Fruit fly (Drosophila melanogaster) whole organism, embryonic: ENCODE measurements around the gene CG32388.

Source experiments
- BEAF-32 ChIP-seq: fragments of 200-800 bp; sonication (Bioruptor generic); optimal IDR thresholded peaks from 3 replicates; lab custom pipeline; 2017; ENCODE audit warnings: missing biosample characterization, missing genetic modification characterization, mild to moderate bottlenecking, moderate library complexity, missing genetic modification reagents
- CG10565 ChIP-seq: fragments of 200-800 bp; sonication (Bioruptor generic); optimal IDR thresholded peaks from 3 replicates; lab custom pipeline; 2016; ENCODE audit warnings: missing biosample characterization, mild to moderate bottlenecking, missing genetic modification characterization
- CG11247 ChIP-seq: fragments of 200-800 bp; sonication (Bioruptor generic); IDR thresholded peaks from 2 replicates; pipeline ENCODE4 v1.3.6; 2022; ENCODE audit warnings: missing biosample characterization, missing genetic modification characterization
- CG11560 ChIP-seq: fragments of 200-800 bp; sonication (Bioruptor generic); IDR thresholded peaks from 3 replicates; pipeline ENCODE4 v1.3.6; 2022; ENCODE audit warnings: missing biosample characterization, missing genetic modification characterization
- CG12769 ChIP-seq: fragments of 200-800 bp; sonication (Bioruptor generic); optimal IDR thresholded peaks from 2 replicates; lab custom pipeline; 2019; ENCODE audit warnings: missing biosample characterization, mild to moderate bottlenecking, missing genetic modification characterization, moderate library complexity
- CG13296 ChIP-seq: fragments of 200-800 bp; sonication (Bioruptor generic); optimal IDR thresholded peaks from 3 replicates; lab custom pipeline; 2018; ENCODE audit warnings: missing biosample characterization, mild to moderate bottlenecking, missing genetic modification characterization
- CG13894 ChIP-seq: fragments of 200-800 bp; sonication (Bioruptor generic); optimal IDR thresholded peaks from 3 replicates; lab custom pipeline; 2018; ENCODE audit warnings: missing biosample characterization, mild to moderate bottlenecking, missing genetic modification characterization, moderate library complexity
- CG14441 ChIP-seq: fragments of 200-800 bp; sonication (Bioruptor generic); IDR thresholded peaks from 2 replicates; pipeline ENCODE4 v1.3.6; 2022; ENCODE audit warnings: missing biosample characterization, missing genetic modification characterization
- CG14860 ChIP-seq: fragments of 200-800 bp; sonication (Bioruptor generic); IDR thresholded peaks from 3 replicates; pipeline ENCODE4 v1.3.6; 2022; ENCODE audit warnings: missing biosample characterization, missing genetic modification characterization; ENCODE audit not compliant: partially characterized antibody
- CG16863 ChIP-seq: fragments of 200-800 bp; sonication (Bioruptor generic); optimal IDR thresholded peaks from 3 replicates; lab custom pipeline; 2016; ENCODE audit warnings: missing biosample characterization, missing genetic modification characterization
- CG17361 ChIP-seq: fragments of 200-800 bp; sonication (Bioruptor generic); IDR thresholded peaks from 3 replicates; pipeline ENCODE4 v1.3.6; 2022; ENCODE audit warnings: missing biosample characterization, missing genetic modification characterization
- CG18262 ChIP-seq: fragments of 200-800 bp; optimal IDR thresholded peaks from 3 replicates; lab custom pipeline; 2019; ENCODE audit warnings: missing biosample characterization, mild to moderate bottlenecking, missing genetic modification characterization, moderate library complexity
- CG18764 ChIP-seq: fragments of 200-800 bp; sonication (Bioruptor generic); optimal IDR thresholded peaks from 3 replicates; lab custom pipeline; 2016; ENCODE audit warnings: missing biosample characterization, missing genetic modification characterization
- CG30403 ChIP-seq: fragments of 200-800 bp; sonication (Bioruptor generic); optimal IDR thresholded peaks from 3 replicates; lab custom pipeline; 2016; ENCODE audit warnings: missing biosample characterization, missing genetic modification characterization
- CG30431 ChIP-seq: fragments of 200-800 bp; sonication (Bioruptor generic); optimal IDR thresholded peaks from 2 replicates; lab custom pipeline; 2017; ENCODE audit warnings: missing biosample characterization, missing genetic modification characterization
- CG32532 ChIP-seq: fragments of 200-800 bp; sonication (Bioruptor generic); IDR thresholded peaks from 2 replicates; pipeline ENCODE4 v1.3.6; 2022; ENCODE audit warnings: missing biosample characterization, missing genetic modification characterization
- CG4617 ChIP-seq: fragments of 200-800 bp; sonication (Bioruptor generic); optimal IDR thresholded peaks from 3 replicates; lab custom pipeline; 2016; ENCODE audit warnings: missing biosample characterization, missing genetic modification characterization, borderline replicate concordance
- CG5245 ChIP-seq: fragments of 200-800 bp; sonication (Bioruptor generic); optimal IDR thresholded peaks from 3 replicates; lab custom pipeline; 2016; ENCODE audit warnings: missing biosample characterization, missing genetic modification characterization
- CG6683 ChIP-seq: fragments of 200-800 bp; sonication (Bioruptor generic); optimal IDR thresholded peaks from 2 replicates; lab custom pipeline; 2017; ENCODE audit warnings: missing biosample characterization, mild to moderate bottlenecking, missing genetic modification characterization, missing genetic modification reagents
- CG6854 ChIP-seq: fragments of 200-800 bp; sonication (Bioruptor generic); optimal IDR thresholded peaks from 3 replicates; lab custom pipeline; 2017; ENCODE audit warnings: missing biosample characterization, mild to moderate bottlenecking, missing genetic modification characterization
- CG7839 ChIP-seq: fragments of 200-800 bp; sonication (Bioruptor generic); optimal IDR thresholded peaks from 3 replicates; lab custom pipeline; 2018; ENCODE audit warnings: missing biosample characterization, mild to moderate bottlenecking, missing genetic modification characterization, moderate library complexity
- CG7928 ChIP-seq: fragments of 200-800 bp; sonication (Bioruptor generic); optimal IDR thresholded peaks from 2 replicates; lab custom pipeline; 2017; ENCODE audit warnings: missing biosample characterization, mild to moderate bottlenecking, missing genetic modification characterization
- CG7963 ChIP-seq: fragments of 200-800 bp; sonication (Bioruptor generic); IDR thresholded peaks from 3 replicates; pipeline ENCODE4 v1.3.6; 2022; ENCODE audit warnings: missing biosample characterization, missing genetic modification characterization; ENCODE audit not compliant: partially characterized antibody
- CG8290 ChIP-seq, 3 experiments: fragments of 200-800 bp; sonication (Bioruptor generic); optimal IDR thresholded peaks; 2 replicates each; lab custom pipeline; 2016 to 2019; ENCODE audit warnings: missing biosample characterization in 3 of 3, missing genetic modification characterization in 3 of 3, mild to moderate bottlenecking in 2 of 3, moderate library complexity in 1 of 3
- CG8478 ChIP-seq: fragments of >200 bp; optimal IDR thresholded peaks from 2 replicates; lab custom pipeline; 2018
- CG9817 ChIP-seq: fragments of 200-800 bp; sonication (Bioruptor generic); optimal IDR thresholded peaks from 2 replicates; lab custom pipeline; 2018; ENCODE audit warnings: missing biosample characterization, mild to moderate bottlenecking, missing genetic modification characterization, moderate library complexity
- Camta ChIP-seq: fragments of 200-800 bp; sonication (Bioruptor generic); optimal IDR thresholded peaks from 2 replicates; lab custom pipeline; 2016; ENCODE audit warnings: missing biosample characterization, missing genetic modification characterization
- CoRest ChIP-seq: fragments of 200-800 bp; sonication (Bioruptor generic); optimal IDR thresholded peaks from 3 replicates; lab custom pipeline; 2018; ENCODE audit warnings: missing biosample characterization, mild to moderate bottlenecking, missing genetic modification characterization, moderate library complexity
- HLH3B ChIP-seq: fragments of 200-800 bp; sonication (Bioruptor generic); IDR thresholded peaks from 2 replicates; pipeline ENCODE4 v1.3.6; 2022; ENCODE audit warnings: missing biosample characterization, missing genetic modification characterization
- HLH54F ChIP-seq: fragments of 200-800 bp; sonication (Bioruptor generic); optimal IDR thresholded peaks from 3 replicates; lab custom pipeline; 2016; ENCODE audit warnings: missing biosample characterization, missing genetic modification characterization
- Hmx ChIP-seq: fragments of 200-800 bp; sonication (Bioruptor generic); optimal IDR thresholded peaks from 2 replicates; lab custom pipeline; 2016; ENCODE audit warnings: missing biosample characterization, missing genetic modification characterization
- Oli ChIP-seq: fragments of 200-800 bp; sonication (Bioruptor generic); optimal IDR thresholded peaks from 2 replicates; lab custom pipeline; 2018; ENCODE audit warnings: missing biosample characterization, mild to moderate bottlenecking, missing genetic modification characterization, moderate library complexity
- Rx ChIP-seq: fragments of 200-800 bp; sonication (Bioruptor generic); IDR thresholded peaks from 2 replicates; pipeline ENCODE4 v1.3.6; 2022; ENCODE audit warnings: missing biosample characterization, missing genetic modification characterization
- Tbp ChIP-seq: fragments of >200 bp; optimal IDR thresholded peaks from 2 replicates; lab custom pipeline; 2018; ENCODE audit warnings: missing biosample characterization, missing genetic modification characterization
- bab2 ChIP-seq: fragments of 200-800 bp; sonication (Bioruptor generic); optimal IDR thresholded peaks from 2 replicates; lab custom pipeline; 2016; ENCODE audit warnings: missing biosample characterization, missing genetic modification characterization
- bowl ChIP-seq: fragments of 200-800 bp; sonication (Bioruptor generic); IDR thresholded peaks from 2 replicates; pipeline ENCODE4 v1.3.6; 2022; ENCODE audit warnings: missing biosample characterization, missing genetic modification characterization
- chinmo ChIP-seq: fragments of 200-800 bp; sonication (Bioruptor generic); IDR thresholded peaks from 4 replicates; pipeline ENCODE4 v1.3.6; 2022; ENCODE audit warnings: missing biosample characterization, missing genetic modification characterization; ENCODE audit not compliant: partially characterized antibody
- crc ChIP-seq: fragments of 200-800 bp; sonication (Bioruptor generic); optimal IDR thresholded peaks from 2 replicates; lab custom pipeline; 2016; ENCODE audit warnings: missing biosample characterization, missing genetic modification characterization
- dimm ChIP-seq: fragments of 200-800 bp; sonication (Bioruptor generic); IDR thresholded peaks from 2 replicates; pipeline ENCODE4 v1.3.6; 2022; ENCODE audit warnings: missing biosample characterization, missing genetic modification characterization
- fd102C ChIP-seq: fragments of 200-800 bp; sonication (Bioruptor generic); optimal IDR thresholded peaks from 2 replicates; lab custom pipeline; 2018; ENCODE audit warnings: missing biosample characterization, mild to moderate bottlenecking, missing genetic modification characterization, moderate library complexity
- gcm2 ChIP-seq: fragments of 200-800 bp; sonication (Bioruptor generic); optimal IDR thresholded peaks from 2 replicates; lab custom pipeline; 2016; ENCODE audit warnings: missing biosample characterization, missing genetic modification characterization
- jumu ChIP-seq: fragments of 200-800 bp; sonication (Bioruptor generic); optimal IDR thresholded peaks from 3 replicates; lab custom pipeline; 2016; ENCODE audit warnings: missing biosample characterization, missing genetic modification characterization
- nau ChIP-seq: fragments of 200-800 bp; sonication (Bioruptor generic); optimal IDR thresholded peaks from 3 replicates; lab custom pipeline; 2017; ENCODE audit warnings: missing biosample characterization, mild to moderate bottlenecking, missing genetic modification characterization, missing genetic modification reagents
- peb ChIP-seq: fragments of 200-800 bp; sonication (Bioruptor generic); IDR thresholded peaks from 2 replicates; pipeline ENCODE4 v1.3.6; 2022; ENCODE audit warnings: missing biosample characterization, missing genetic modification characterization
- so ChIP-seq: fragments of 200-800 bp; sonication (Bioruptor generic); IDR thresholded peaks from 3 replicates; pipeline ENCODE4 v1.3.6; 2022; ENCODE audit warnings: missing biosample characterization, missing genetic modification characterization
- ttk ChIP-seq: fragments of 200-800 bp; sonication (Bioruptor generic); IDR thresholded peaks from 2 replicates; pipeline ENCODE4 v2.1.2; 2022; ENCODE audit warnings: missing biosample characterization, missing genetic modification characterization
- zen ChIP-seq: fragments of 200-800 bp; sonication (Bioruptor generic); optimal IDR thresholded peaks from 3 replicates; lab custom pipeline; 2018; ENCODE audit warnings: missing biosample characterization, mild to moderate bottlenecking, missing genetic modification characterization, moderate library complexity
- zfh1 ChIP-seq: fragments of 200-800 bp; sonication (Bioruptor generic); IDR thresholded peaks from 3 replicates; pipeline ENCODE4 v1.3.6; 2022; ENCODE audit warnings: missing biosample characterization, missing genetic modification characterization

Gene CG32388

DNA sequence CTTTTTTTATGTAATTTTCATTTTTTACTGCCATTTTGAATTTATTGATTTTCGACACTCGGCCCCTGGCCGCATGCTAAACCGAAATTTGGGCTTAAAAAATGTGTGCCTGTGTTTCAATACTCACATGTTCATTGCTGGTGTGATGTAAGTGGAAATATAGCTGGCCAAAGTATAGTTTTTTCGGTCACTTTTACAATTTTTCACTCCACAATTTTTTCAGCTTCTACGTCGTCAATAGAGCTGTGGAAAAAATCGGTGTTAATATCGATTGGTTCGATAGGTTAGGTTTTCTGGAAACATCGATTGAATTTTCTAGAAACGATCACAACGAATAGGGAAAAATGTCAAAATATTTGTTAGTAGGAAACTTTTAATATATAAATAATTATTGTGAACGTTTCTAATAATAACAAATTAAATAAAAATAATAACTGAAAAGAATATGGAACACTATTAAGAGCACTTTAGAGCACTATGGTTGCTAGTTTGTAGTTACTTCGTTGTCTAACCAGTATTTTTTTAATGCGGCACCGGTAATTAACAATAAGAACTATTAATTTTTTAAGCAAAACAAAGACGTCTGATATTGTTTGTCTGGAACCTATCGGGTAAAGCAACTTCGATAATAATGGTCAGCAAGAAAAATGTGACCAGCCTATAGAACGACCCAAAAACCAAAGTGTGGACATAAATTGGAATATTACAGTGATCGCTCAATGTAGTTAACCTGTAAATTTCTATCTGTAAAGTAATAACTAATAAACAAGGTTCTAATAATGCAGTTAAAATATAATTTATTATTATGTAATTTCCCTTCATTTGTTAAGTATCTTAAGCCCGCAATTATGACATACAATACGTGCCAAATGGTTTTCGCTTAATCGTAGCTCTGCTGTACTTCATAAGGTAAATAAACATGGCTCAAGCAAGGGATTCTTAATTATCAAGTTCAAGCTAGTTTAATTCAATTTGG, 28.8 kb downstream of the CG32388 start, which contains the start of the genes CG10077 and CG9948 (continued):
- peak; percentile 27 for TF ChIP-seq fd102C (GFP tag; lab: Kevin White, UChicago)
- TF ChIP-seq CG7963 (GFP tag; lab: Robert Waterston, UW) = peak; percentile 61; the same call in 1 of the 3 replicates
- TF ChIP-seq CG7928 (GFP tag; lab: Kevin White, UChicago) = peak; percentile 37
- peak; percentile 84 for TF ChIP-seq so
- TF ChIP-seq HLH3B (GFP tag; lab: Robert Waterston, UW) = peak; percentile 91
- TF ChIP-seq CG8290 (GFP tag; optimal IDR thresholded peaks at IDR 0.05; lab: Kevin White, UChicago) = peak; percentile 71
- peak; percentile 45 to 87 for TF ChIP-seq CG8290 (tag; optimal IDR thresholded peaks at IDR 0.05; lab: Kevin White, UChicago)
- peak; percentile 87 for TF ChIP-seq zen (tag; lab: Kevin White, UChicago)
- peak; percentile 91 for TF ChIP-seq CoRest
- peak; percentile 94 for TF ChIP-seq zfh1
- peak; percentile 76; the same call in 1 of the 2 replicates for TF ChIP-seq bowl (GFP tag; lab: Robert Waterston, UW)
- peak; percentile 38 for TF ChIP-seq jumu
- TF ChIP-seq CG12769 (tag; lab: Kevin White, UChicago) = peak; percentile 94
- peak; percentile 82 for TF ChIP-seq CG4617
- TF ChIP-seq HLH54F (GFP tag; lab: Kevin White, UChicago) = peak; percentile 51
- TF ChIP-seq CG11247 (GFP tag; lab: Robert Waterston, UW) = peak; percentile 80
- TF ChIP-seq Tbp (GFP tag; lab: Kevin White, UChicago) = no peak
- TF ChIP-seq CG5245 (GFP tag; lab: Kevin White, UChicago) = peak; percentile 81
- TF ChIP-seq CG11560 = peak; percentile 63; the same call in 2 of the 3 replicates
- TF ChIP-seq CG14441 (GFP tag; lab: Robert Waterston, UW) = peak; percentile 91
- TF ChIP-seq CG7839 = peak; percentile 93
- peak; percentile 65 for TF ChIP-seq CG16863 (GFP tag; lab: Kevin White, UChicago)
- peak; percentile 91 for TF ChIP-seq Oli (tag; lab: Kevin White, UChicago)
- TF ChIP-seq CG13296 (GFP tag; lab: Kevin White, UChicago) = peak; percentile 87
- TF ChIP-seq CG9817 (tag; lab: Kevin White, UChicago) = peak; percentile 92
- peak; percentile 79 for TF ChIP-seq BEAF-32
- TF ChIP-seq Hmx (GFP tag; lab: Kevin White, UChicago) = peak; percentile 65
- peak; percentile 95 for TF ChIP-seq CG32532 (GFP tag; lab: Robert Waterston, UW)
- TF ChIP-seq chinmo (GFP tag; lab: Robert Waterston, UW) = peak; percentile 79; the same call in 1 of the 4 replicates
- peak; percentile 84 for TF ChIP-seq peb
- TF ChIP-seq CG17361 (GFP tag; lab: Robert Waterston, UW) = peak; percentile 90
- TF ChIP-seq gcm2 (GFP tag; lab: Kevin White, UChicago) = peak; percentile 4
- TF ChIP-seq crc = peak; percentile 44
- TF ChIP-seq CG8478 (lab: Kevin White, UChicago) = no peak
- TF ChIP-seq ttk (GFP tag; lab: Robert Waterston, UW) = peak; percentile 85
- TF ChIP-seq Camta = peak; percentile 59
- TF ChIP-seq CG18262 (tag; lab: Kevin White, UChicago) = peak; percentile 89
- TF ChIP-seq CG13894 (tag; lab: Kevin White, UChicago) = peak; percentile 90
- peak; percentile 79 for TF ChIP-seq dimm (GFP tag; lab: Robert Waterston, UW)
- TF ChIP-seq CG10565 = peak; percentile 0
- TF ChIP-seq CG6683 (GFP tag; lab: Kevin White, UChicago) = peak; percentile 61
- peak; percentile 87 for TF ChIP-seq CG30403 (GFP tag; lab: Kevin White, UChicago)
- peak; percentile 64 for TF ChIP-seq CG18764 (GFP tag; lab: Kevin White, UChicago)
- TF ChIP-seq Rx = peak; percentile 88
- TF ChIP-seq bab2 (GFP tag; lab: Kevin White, UChicago) = peak; percentile 73
- no peak for TF ChIP-seq CG30431 (GFP tag; lab: Kevin White, UChicago)
- TF ChIP-seq CG6854 (GFP tag; lab: Kevin White, UChicago) = peak; percentile 80
- TF ChIP-seq nau (GFP tag; lab: Kevin White, UChicago) = peak; percentile 76
- TF ChIP-seq CG14860 (GFP tag; lab: Robert Waterston, UW) = peak; percentile 82
